Worm (Caenorhabditis elegans) whole organism, midembryonic: Measurements from ENCODE around the gene C10F3.7.

Source experiments
- T22C8.4 ChIP-seq: fragments of 200-800 bp; sonication (Bioruptor generic); IDR thresholded peaks from 2 replicates; pipeline ENCODE4 v1.3.6; 2022; ENCODE audit warnings: missing genetic modification characterization, missing compliant biosample characterization
- cog-1 ChIP-seq: sonication (generic microtip); optimal IDR thresholded peaks from 2 replicates; lab custom pipeline; 2016; ENCODE audit warnings: missing genetic modification characterization, missing compliant biosample characterization
- flt-1 ChIP-seq: fragments of 200-800 bp; sonication (Bioruptor generic); IDR thresholded peaks from 2 replicates; pipeline ENCODE4 v1.3.6; 2022; ENCODE audit warnings: missing genetic modification characterization, missing compliant biosample characterization
- klf-2 ChIP-seq: fragments of 200-800 bp; sonication (Bioruptor generic); conservative IDR thresholded peaks from 2 replicates; pipeline ENCODE4 v1.3.6; 2022; ENCODE audit warnings: missing genetic modification reagents, missing genetic modification characterization, missing compliant biosample characterization
- med-1 ChIP-seq: sonication (generic microtip); optimal IDR thresholded peaks from 2 replicates; lab custom pipeline; 2017; ENCODE audit warnings: missing genetic modification characterization, mild to moderate bottlenecking, missing compliant biosample characterization, antibody characterized with exemption, missing genetic modification reagents; ENCODE audit not compliant: insufficient read depth
- ref-1 ChIP-seq: fragments of 200-800 bp; sonication (Bioruptor generic); conservative IDR thresholded peaks from 2 replicates; pipeline ENCODE4 v1.3.6; 2022; ENCODE audit warnings: missing genetic modification reagents, missing genetic modification characterization, missing compliant biosample characterization
- tab-1 ChIP-seq: fragments of 200-800 bp; sonication (Bioruptor generic); IDR thresholded peaks from 2 replicates; pipeline ENCODE4 v1.3.6; 2022; ENCODE audit warnings: missing genetic modification characterization, missing compliant biosample characterization
- ztf-23 ChIP-seq: fragments of 200-800 bp; sonication (Bioruptor generic); IDR thresholded peaks from 2 replicates; pipeline ENCODE4 v1.3.6; 2022; ENCODE audit warnings: missing genetic modification reagents, missing genetic modification characterization, missing compliant biosample characterization
- ztf-29 ChIP-seq: fragments of 200-800 bp; sonication (Bioruptor generic); IDR thresholded peaks from 2 replicates; pipeline ENCODE4 v1.3.6; 2022; ENCODE audit warnings: missing genetic modification reagents, missing genetic modification characterization, missing compliant biosample characterization

DNA sequence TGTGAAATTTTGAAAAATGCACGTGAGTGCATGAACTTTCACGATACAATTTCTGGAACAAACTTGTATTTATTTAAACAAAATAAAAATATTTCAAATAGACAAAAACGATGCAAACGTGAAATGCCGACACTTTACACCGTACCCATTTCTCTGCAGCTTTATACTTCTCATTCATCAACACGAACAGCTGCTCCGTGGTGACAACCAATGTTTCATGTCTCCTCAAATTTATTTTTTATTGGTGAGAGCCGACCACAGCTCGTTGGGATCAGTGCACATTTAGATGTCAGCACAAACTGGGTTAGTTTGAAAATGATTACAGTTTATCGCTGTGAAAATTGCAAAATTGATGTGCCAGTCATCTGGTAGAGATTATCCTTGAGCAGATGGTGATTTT, 8.9 kb upstream of the C10F3.7 start:
- TF ChIP-seq tab-1 (GFP tag; lab: Robert Waterston, UW) (no peak), ztf-23 (GFP tag; lab: Robert Waterston, UW) (no peak), flt-1 (GFP tag; lab: Robert Waterston, UW) (no peak), med-1 (GFP tag; lab: Kevin White, UChicago) (no peak), cog-1 (tag; lab: Kevin White, UChicago) (no peak), klf-2 (no peak), ztf-29 (GFP tag; lab: Robert Waterston, UW) (no peak), ref-1 (no peak), T22C8.4 (GFP tag; lab: Robert Waterston, UW) (no peak)
